Worm (Caenorhabditis elegans): ENCODE results near the gene srj-33.

DNA sequence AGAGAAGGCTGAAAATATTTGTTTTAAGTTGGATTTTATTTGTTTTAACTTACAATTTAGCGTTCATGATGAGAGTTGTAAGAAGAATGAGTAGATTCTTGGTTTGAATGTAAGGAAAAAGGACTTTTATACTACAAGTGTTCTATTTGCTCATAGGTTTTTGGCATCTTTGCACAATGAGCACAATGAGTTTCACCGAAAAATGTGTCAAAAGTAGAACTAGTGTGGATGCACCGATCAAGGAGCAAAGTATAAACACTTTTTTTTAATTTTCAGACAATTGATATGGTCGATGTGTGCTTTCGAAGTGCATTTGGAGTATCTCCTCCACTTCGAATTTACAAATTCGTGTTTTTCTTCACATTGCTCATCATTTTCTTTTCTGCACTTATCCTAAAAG, 31.2 kb downstream of the srj-33 start, which contains the start of gene fipr-11:
- TF ChIP-seq dao-5 (tag; optimal IDR thresholded peaks at IDR 0.05), result no peak
- TF ChIP-seq him-1 (tag; optimal IDR thresholded peaks at IDR 0.05), result no peak
- no peak for TF ChIP-seq W03F9.2 (tag; optimal IDR thresholded peaks at IDR 0.05)
